Worm (Caenorhabditis elegans): ENCODE results near the gene arf-1.

The arf-1 gene

DNA sequence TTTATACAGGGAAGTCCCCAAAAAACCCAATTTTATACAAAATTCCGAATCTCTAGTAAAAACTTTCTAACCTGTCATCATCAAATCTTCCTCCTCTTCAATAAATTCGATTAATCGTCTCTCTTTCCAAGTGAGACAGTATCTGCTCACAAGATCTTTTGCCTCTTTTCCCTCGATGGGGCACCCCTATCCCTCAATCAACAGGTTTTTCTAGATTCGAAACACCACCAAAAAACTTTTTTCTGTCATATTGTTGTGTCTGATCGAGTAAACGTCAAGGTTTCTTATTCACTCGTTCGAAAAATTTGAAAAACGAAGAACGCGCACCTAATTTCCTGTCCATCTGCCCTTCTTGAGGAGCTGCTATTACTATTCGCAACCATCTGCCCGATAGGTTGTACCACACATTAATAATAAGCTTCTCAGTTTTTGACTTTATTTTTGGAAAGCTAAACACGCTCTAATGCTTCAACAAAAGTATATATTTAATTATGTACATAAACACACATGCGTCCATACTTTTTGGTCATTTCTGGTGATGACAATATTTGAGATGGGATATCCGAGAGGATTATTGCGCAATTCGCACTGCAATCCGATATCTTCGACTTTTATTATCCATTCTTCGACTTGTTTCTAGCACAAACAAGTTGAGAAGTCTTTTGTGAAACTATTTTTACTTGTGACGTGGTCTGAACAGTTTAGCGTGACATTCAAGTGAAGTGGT is 4.6 kb downstream of the arf-1 start:
- no peak for TF ChIP-seq flt-1 (GFP tag; IDR thresholded peaks at IDR 0.05)
- no peak for TF ChIP-seq scrt-1 (GFP tag; IDR thresholded peaks at IDR 0.05)
- no peak for TF ChIP-seq hmg-4 (GFP tag; optimal IDR thresholded peaks at IDR 0.05)
- no peak for TF ChIP-seq sea-1 (GFP tag; conservative IDR thresholded peaks at IDR 0.05)

- TF ChIP-seq flt-1 (GFP tag; IDR thresholded peaks at IDR 0.05) (no peak), ets-7 (tag; optimal IDR thresholded peaks at IDR 0.05) (no peak), aly-1 (tag; optimal IDR thresholded peaks at IDR 0.05) (no peak), ama-1 (optimal IDR thresholded peaks at IDR 0.05) (no peak), sea-1 (GFP tag; conservative IDR thresholded peaks at IDR 0.05) (no peak), pes-1 (GFP tag; IDR thresholded peaks at IDR 0.05) (no peak), tbx-11 (GFP tag; IDR thresholded peaks at IDR 0.05) (no peak)
Measured at ce11 chrIII:5719832-5720194, 5.1 kb downstream of the arf-1 start.

DNA sequence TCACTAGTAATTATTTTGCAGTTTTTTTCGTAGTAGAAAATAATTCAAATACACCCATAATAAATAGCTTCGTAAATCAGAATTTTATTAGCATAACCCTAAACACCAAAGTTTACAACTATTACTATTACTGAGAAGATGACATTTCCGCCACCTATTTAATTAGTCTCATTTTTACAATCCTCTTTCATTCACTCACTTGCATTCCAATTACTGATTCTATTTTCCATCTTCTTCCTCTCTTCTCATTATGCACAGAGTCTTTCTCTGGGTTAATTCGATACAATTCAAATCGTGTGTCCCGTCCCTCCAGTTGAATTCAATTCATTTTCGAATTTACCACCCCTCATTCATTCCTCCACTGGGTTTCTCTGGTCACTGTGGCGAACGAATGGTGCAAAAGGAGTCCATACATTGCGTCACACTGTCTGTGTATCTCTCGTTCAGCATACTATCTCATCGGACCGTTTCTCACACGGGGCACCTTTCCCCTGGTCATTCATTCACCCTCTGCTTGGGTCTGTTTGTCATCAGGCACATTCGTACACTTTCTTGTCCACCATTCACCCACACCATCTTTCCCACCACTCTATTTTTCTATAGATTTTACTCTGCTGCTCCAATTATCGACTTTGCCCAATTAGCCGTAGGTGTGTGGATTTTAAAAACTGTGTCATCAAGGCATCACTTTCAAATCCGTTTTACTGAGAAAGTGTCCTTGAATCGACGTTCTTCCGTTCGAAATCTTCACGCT is 5.8 kb downstream of the arf-1 start:
- no peak for TF ChIP-seq tra-4 (tag; optimal IDR thresholded peaks at IDR 0.05)
- TF ChIP-seq flt-1 (GFP tag; IDR thresholded peaks at IDR 0.05), result no peak
- 0 out of 2 replicates have a peak, but pooled peaks have one; percentile 9 for TF ChIP-seq scrt-1 (GFP tag; IDR thresholded peaks at IDR 0.05)
- TF ChIP-seq tbx-11 (GFP tag; IDR thresholded peaks at IDR 0.05), result no peak
- no peak for TF ChIP-seq ets-7 (tag; optimal IDR thresholded peaks at IDR 0.05)
- peak; percentile 27 for TF ChIP-seq hmg-4 (GFP tag; optimal IDR thresholded peaks at IDR 0.05)
- no peak for TF ChIP-seq hnd-1 (tag; optimal IDR thresholded peaks at IDR 0.05)
- peak; percentile 51 for TF ChIP-seq aly-1 (tag; optimal IDR thresholded peaks at IDR 0.05)

DNA sequence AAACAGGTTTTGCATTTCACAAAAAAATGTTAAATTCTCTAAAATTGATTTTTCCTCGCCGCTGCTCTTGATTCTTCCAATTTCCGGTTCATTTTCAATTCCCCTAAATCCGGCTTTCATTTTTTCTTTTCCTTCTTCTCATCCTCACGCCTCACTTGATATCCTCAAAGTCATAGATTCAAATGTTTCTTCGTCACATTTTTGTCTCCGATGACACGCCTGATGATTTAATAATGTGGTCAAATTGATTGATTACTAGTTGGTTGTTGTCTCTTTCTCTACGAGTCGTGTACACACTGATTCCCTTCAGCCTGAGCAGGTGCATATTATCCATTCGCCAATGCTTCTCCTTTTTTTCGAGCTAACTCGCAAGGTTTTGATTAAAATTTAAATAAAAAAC is 6.8 kb downstream of the arf-1 start:
- TF ChIP-seq B0310.2 (tag; optimal IDR thresholded peaks at IDR 0.05) (no peak), F13C5.2 (tag; optimal IDR thresholded peaks at IDR 0.05) (no peak), ceh-13 (GFP tag; optimal IDR thresholded peaks at IDR 0.05) (no peak), ceh-36 (tag; optimal IDR thresholded peaks at IDR 0.05) (no peak), tbx-11 (GFP tag; IDR thresholded peaks at IDR 0.05) (no peak), sea-1 (GFP tag; conservative IDR thresholded peaks at IDR 0.05) (no peak), pes-1 (GFP tag; IDR thresholded peaks at IDR 0.05) (no peak), tra-4 (tag; optimal IDR thresholded peaks at IDR 0.05) (no peak), flt-1 (GFP tag; IDR thresholded peaks at IDR 0.05) (no peak), tbx-37 (GFP tag; conservative IDR thresholded peaks at IDR 0.05) (no peak), hmg-4 (GFP tag; optimal IDR thresholded peaks at IDR 0.05) (no peak), hmbx-1 (tag; optimal IDR thresholded peaks at IDR 0.05) (no peak), aly-1 (tag; optimal IDR thresholded peaks at IDR 0.05) (no peak), scrt-1 (GFP tag; IDR thresholded peaks at IDR 0.05) (no peak), ets-7 (tag; optimal IDR thresholded peaks at IDR 0.05) (no peak)

- TF ChIP-seq hmg-4 (GFP tag; optimal IDR thresholded peaks at IDR 0.05), result peak; percentile 21
- TF ChIP-seq tbx-11 (GFP tag; IDR thresholded peaks at IDR 0.05), result no peak
- peak; percentile 12; the same call in 1 of the 2 replicates for TF ChIP-seq tbx-37 (GFP tag; conservative IDR thresholded peaks at IDR 0.05)
Measured at ce11 chrIII:5721888-5722287, 7.2 kb downstream of the arf-1 start.

DNA sequence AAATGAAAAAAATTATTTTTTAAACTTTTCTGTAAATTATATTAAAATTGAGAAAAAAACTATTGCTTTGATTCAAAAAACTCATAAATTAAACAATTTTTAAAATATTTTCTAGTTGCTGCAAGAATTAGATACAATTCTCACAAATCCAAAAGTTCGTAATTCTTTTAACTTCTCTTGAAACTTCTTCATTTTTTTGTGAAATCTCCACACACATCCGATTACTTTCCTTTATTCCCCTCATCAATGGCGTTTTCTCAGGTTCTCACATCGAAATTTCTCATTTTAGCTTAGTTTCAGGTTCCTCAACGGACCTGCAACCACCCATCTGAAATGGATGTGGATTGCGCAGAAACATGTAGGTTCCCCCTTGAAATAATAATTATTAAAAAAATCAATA is 7.9 kb downstream of the arf-1 start, which contains the start of gene wrm-1:
Gene wrm-1, plus strand, starts transcription at position 301 of the 400 bp plus-strand sequence.
- TF ChIP-seq ets-7 (tag; optimal IDR thresholded peaks at IDR 0.05) (no peak), F13C5.2 (tag; optimal IDR thresholded peaks at IDR 0.05) (no peak), hnd-1 (tag; optimal IDR thresholded peaks at IDR 0.05) (no peak), tbx-37 (GFP tag; conservative IDR thresholded peaks at IDR 0.05) (no peak)

- no peak for TF ChIP-seq ets-7 (tag; optimal IDR thresholded peaks at IDR 0.05)
- TF ChIP-seq ama-1 (optimal IDR thresholded peaks at IDR 0.05), result no peak
- no peak for TF ChIP-seq hmbx-1 (tag; optimal IDR thresholded peaks at IDR 0.05)
Measured at ce11 chrIII:5727827-5728226, 13.1 kb downstream of the arf-1 start, which contains the start of gene egg-1. egg-1 (plus strand) TSS chrIII:5728180.

- TF ChIP-seq F13C5.2 (tag; optimal IDR thresholded peaks at IDR 0.05) (no peak), aly-1 (tag; optimal IDR thresholded peaks at IDR 0.05) (no peak), hmbx-1 (tag; optimal IDR thresholded peaks at IDR 0.05) (no peak), hnd-1 (tag; optimal IDR thresholded peaks at IDR 0.05) (no peak), sea-1 (GFP tag; conservative IDR thresholded peaks at IDR 0.05) (no peak), B0310.2 (tag; optimal IDR thresholded peaks at IDR 0.05) (no peak), tra-4 (tag; optimal IDR thresholded peaks at IDR 0.05) (no peak), tbx-11 (GFP tag; IDR thresholded peaks at IDR 0.05) (no peak), ceh-13 (GFP tag; optimal IDR thresholded peaks at IDR 0.05) (no peak), tbx-37 (GFP tag; conservative IDR thresholded peaks at IDR 0.05) (no peak), pes-1 (GFP tag; IDR thresholded peaks at IDR 0.05) (no peak), hmg-4 (GFP tag; optimal IDR thresholded peaks at IDR 0.05) (no peak), scrt-1 (GFP tag; IDR thresholded peaks at IDR 0.05) (no peak), ets-7 (tag; optimal IDR thresholded peaks at IDR 0.05) (no peak), ceh-36 (tag; optimal IDR thresholded peaks at IDR 0.05) (no peak), flt-1 (GFP tag; IDR thresholded peaks at IDR 0.05) (no peak), ama-1 (optimal IDR thresholded peaks at IDR 0.05) (no peak)
Measured at ce11 chrIII:5729367-5729766, 14.7 kb downstream of the arf-1 start.
